Worm (Caenorhabditis elegans) whole organism, midembryonic: ENCODE data around the gene set-17.

Experiments used
- T22C8.4 ChIP-seq: fragments of 200-800 bp; sonication (Bioruptor generic); IDR thresholded peaks from 2 replicates; pipeline ENCODE4 v1.3.6; 2022; ENCODE audit warnings: missing genetic modification characterization, missing compliant biosample characterization
- cog-1 ChIP-seq: sonication (generic microtip); optimal IDR thresholded peaks from 2 replicates; lab custom pipeline; 2016; ENCODE audit warnings: missing genetic modification characterization, missing compliant biosample characterization
- tab-1 ChIP-seq: fragments of 200-800 bp; sonication (Bioruptor generic); IDR thresholded peaks from 2 replicates; pipeline ENCODE4 v1.3.6; 2022; ENCODE audit warnings: missing genetic modification characterization, missing compliant biosample characterization

- no peak for TF ChIP-seq tab-1 (GFP tag; lab: Robert Waterston, UW)
- no peak for TF ChIP-seq cog-1 (tag; lab: Kevin White, UChicago)
- no peak for TF ChIP-seq T22C8.4 (GFP tag; lab: Robert Waterston, UW)
Measured at ce11 chrII:8953703-8954102, 13.4 kb upstream of the set-17 start.
